Fruit fly (Drosophila melanogaster) whole organism, adult: ENCODE results near the gene CG9215.

ENCODE experiments used
- CG11617 ChIP-seq: fragments of 200-800 bp; sonication (Bioruptor generic); optimal IDR thresholded peaks from 2 replicates; lab custom pipeline; 2017; ENCODE audit warnings: mild to moderate bottlenecking, missing biosample characterization, missing genetic modification reagents, missing genetic modification characterization
- CG12768 ChIP-seq: fragments of 200-800 bp; sonication (Bioruptor generic); optimal IDR thresholded peaks from 2 replicates; lab custom pipeline; 2017; ENCODE audit warnings: missing biosample characterization, missing genetic modification characterization, mild to moderate bottlenecking, moderate library complexity, missing genetic modification reagents
- CG14711 ChIP-seq: fragments of 200-800 bp; sonication (Bioruptor generic); optimal IDR thresholded peaks from 2 replicates; lab custom pipeline; 2018; ENCODE audit warnings: missing biosample characterization, mild to moderate bottlenecking, missing genetic modification characterization, moderate library complexity
- CG1620 ChIP-seq: fragments of 200-800 bp; sonication (Bioruptor generic); optimal IDR thresholded peaks from 2 replicates; lab custom pipeline; 2016; ENCODE audit warnings: missing biosample characterization, missing genetic modification characterization
- CG33017 ChIP-seq: fragments of 200-800 bp; sonication (Bioruptor generic); optimal IDR thresholded peaks from 2 replicates; lab custom pipeline; 2018; ENCODE audit warnings: missing biosample characterization, mild to moderate bottlenecking, missing genetic modification characterization, moderate library complexity
- CG5204 ChIP-seq: fragments of 200-800 bp; sonication (Bioruptor generic); optimal IDR thresholded peaks from 2 replicates; lab custom pipeline; 2016; ENCODE audit warnings: missing biosample characterization, missing genetic modification characterization
- CG7045 ChIP-seq: fragments of 200-800 bp; sonication (Bioruptor generic); optimal IDR thresholded peaks from 2 replicates; lab custom pipeline; 2017; ENCODE audit warnings: missing biosample characterization, mild to moderate bottlenecking, missing genetic modification characterization
- CG7101 ChIP-seq: fragments of 200-800 bp; sonication (Bioruptor generic); optimal IDR thresholded peaks from 2 replicates; lab custom pipeline; 2018; ENCODE audit warnings: missing biosample characterization, mild to moderate bottlenecking, missing genetic modification characterization, moderate library complexity
- Clk ChIP-seq: fragments of 200-800 bp; sonication (Bioruptor generic); optimal IDR thresholded peaks from 2 replicates; lab custom pipeline; 2017; ENCODE audit warnings: missing biosample characterization, missing genetic modification characterization
- Crg-1 ChIP-seq: fragments of 200-800 bp; sonication (Bioruptor generic); optimal IDR thresholded peaks from 2 replicates; lab custom pipeline; 2016; ENCODE audit warnings: missing biosample characterization, missing genetic modification characterization
- Hr96 ChIP-seq: fragments of 200-800 bp; sonication (Bioruptor generic); optimal IDR thresholded peaks from 2 replicates; lab custom pipeline; 2016; ENCODE audit warnings: missing biosample characterization, missing genetic modification characterization
- Mnt ChIP-seq: fragments of 200-800 bp; sonication (Bioruptor generic); optimal IDR thresholded peaks from 2 replicates; lab custom pipeline; 2016; ENCODE audit warnings: missing biosample characterization, mild to moderate bottlenecking, missing genetic modification characterization
- bab1 ChIP-seq: fragments of 200-800 bp; sonication (Bioruptor generic); optimal IDR thresholded peaks from 3 replicates; lab custom pipeline; 2019; ENCODE audit warnings: missing biosample characterization, mild to moderate bottlenecking, missing genetic modification characterization, moderate library complexity
- cic ChIP-seq: fragments of 200-800 bp; sonication (Bioruptor generic); optimal IDR thresholded peaks from 2 replicates; lab custom pipeline; 2017; ENCODE audit warnings: missing biosample characterization, mild to moderate bottlenecking, missing genetic modification characterization, moderate library complexity
- cnc ChIP-seq, 2 experiments: fragments of >200 bp; optimal IDR thresholded peaks; 2 replicates each; lab custom pipeline; 2017
- kay ChIP-seq: fragments of 200-800 bp; sonication (Bioruptor generic); peaks from one replicate; lab custom pipeline; 2016; ENCODE audit warnings: missing biosample characterization, missing genetic modification characterization, borderline replicate concordance
- ovo ChIP-seq: fragments of 200-800 bp; sonication (Bioruptor generic); optimal IDR thresholded peaks from 2 replicates; lab custom pipeline; 2016; ENCODE audit warnings: missing biosample characterization, missing genetic modification characterization
- pad ChIP-seq: fragments of 200-800 bp; sonication (Bioruptor generic); optimal IDR thresholded peaks from 3 replicates; lab custom pipeline; 2017; ENCODE audit warnings: missing biosample characterization, missing genetic modification characterization, mild to moderate bottlenecking, moderate library complexity, missing genetic modification reagents
- tj ChIP-seq: fragments of 200-800 bp; sonication (Bioruptor generic); optimal IDR thresholded peaks from 3 replicates; lab custom pipeline; 2017; ENCODE audit warnings: missing biosample characterization, mild to moderate bottlenecking, missing genetic modification characterization, moderate library complexity
- toe ChIP-seq: fragments of 200-800 bp; sonication (Bioruptor generic); optimal IDR thresholded peaks from 2 replicates; lab custom pipeline; 2016; ENCODE audit warnings: missing biosample characterization, missing genetic modification characterization

Gene CG9215

DNA sequence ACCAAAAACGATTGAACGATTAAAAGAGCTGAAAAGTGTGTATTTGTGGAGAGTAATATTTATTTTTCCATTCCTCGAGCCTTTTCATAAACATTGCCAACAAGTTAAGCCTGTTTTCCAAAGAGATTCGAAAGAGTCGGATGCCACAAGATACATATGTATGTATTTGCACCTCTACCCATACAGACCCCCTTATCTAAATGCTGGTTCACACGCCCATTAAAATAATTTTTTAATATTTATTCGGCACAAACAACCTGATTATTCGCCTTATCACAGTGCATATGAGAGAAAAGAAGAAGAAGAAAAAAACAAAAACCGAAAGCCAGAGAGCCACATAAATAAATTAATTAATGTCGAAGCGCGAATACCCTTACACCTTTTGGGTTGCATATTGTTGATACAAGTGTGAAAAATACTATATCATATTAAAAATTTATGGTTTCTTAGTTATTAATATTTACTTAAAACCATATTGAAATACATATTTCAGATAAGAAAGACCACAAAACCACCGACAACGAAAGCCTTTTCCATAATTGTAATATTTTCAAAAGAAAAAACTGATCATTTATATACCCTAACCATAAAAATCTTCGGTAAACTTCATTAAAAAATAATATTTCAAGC is 14.2 kb downstream of the CG9215 start:
- TF ChIP-seq pad (GFP tag; lab: Kevin White, UChicago) (no peak), Mnt (GFP tag; lab: Kevin White, UChicago) (no peak), CG12768 (GFP tag; lab: Kevin White, UChicago) (no peak), CG7101 (peak; percentile 25), Crg-1 (GFP tag; lab: Kevin White, UChicago) (no peak), CG33017 (tag; lab: Kevin White, UChicago) (no peak), Hr96 (no peak), bab1 (peak; percentile 18), CG14711 (tag; lab: Kevin White, UChicago) (no peak), cnc (optimal IDR thresholded peaks at IDR 0.05; lab: Kevin White, UChicago) (no peak), CG7045 (GFP tag; lab: Kevin White, UChicago) (no peak), ovo (no peak), kay (no peak), tj (no peak)

DNA sequence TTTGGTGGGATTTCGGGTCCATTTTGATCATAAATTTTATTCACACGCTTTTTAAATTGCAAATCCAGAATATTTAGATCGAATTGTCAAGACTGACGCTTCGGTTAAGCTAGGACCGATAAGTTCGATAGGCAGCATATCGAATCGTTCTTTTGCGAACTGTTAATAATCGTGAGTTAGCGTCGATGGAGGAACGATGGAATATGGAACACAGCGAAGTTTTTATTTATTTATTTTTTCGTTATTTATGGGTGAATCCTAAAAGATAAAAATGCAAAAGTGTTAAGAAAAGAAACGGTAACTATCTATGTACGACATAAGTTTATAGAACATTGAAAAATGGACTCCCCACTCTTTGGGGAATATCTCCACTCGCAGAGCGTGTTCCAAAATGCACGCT is 26.7 kb downstream of the CG9215 start, which contains the start of gene CG42300:
TSS of gene CG42300 (minus strand) at position 101 of the 400 bp plus-strand sequence.
- TF ChIP-seq toe (GFP tag; lab: Kevin White, UChicago): no peak
- no peak for TF ChIP-seq kay
- TF ChIP-seq CG11617 (GFP tag; lab: Kevin White, UChicago): no peak
- no peak for TF ChIP-seq pad (GFP tag; lab: Kevin White, UChicago)
- no peak for TF ChIP-seq CG33017 (tag; lab: Kevin White, UChicago)
- TF ChIP-seq CG1620 (GFP tag; lab: Kevin White, UChicago): no peak
- TF ChIP-seq Hr96: no peak
- TF ChIP-seq tj: no peak
- TF ChIP-seq CG5204 (GFP tag; lab: Kevin White, UChicago): no peak
- no peak for TF ChIP-seq CG7045 (GFP tag; lab: Kevin White, UChicago)
- TF ChIP-seq cnc (optimal IDR thresholded peaks at IDR 0.05; lab: Kevin White, UChicago): no peak
- TF ChIP-seq Crg-1 (GFP tag; lab: Kevin White, UChicago): no peak
- TF ChIP-seq ovo: no peak
- no peak for TF ChIP-seq bab1
- TF ChIP-seq Clk (GFP tag; lab: Kevin White, UChicago): no peak
- TF ChIP-seq CG14711 (tag; lab: Kevin White, UChicago): no peak

DNA sequence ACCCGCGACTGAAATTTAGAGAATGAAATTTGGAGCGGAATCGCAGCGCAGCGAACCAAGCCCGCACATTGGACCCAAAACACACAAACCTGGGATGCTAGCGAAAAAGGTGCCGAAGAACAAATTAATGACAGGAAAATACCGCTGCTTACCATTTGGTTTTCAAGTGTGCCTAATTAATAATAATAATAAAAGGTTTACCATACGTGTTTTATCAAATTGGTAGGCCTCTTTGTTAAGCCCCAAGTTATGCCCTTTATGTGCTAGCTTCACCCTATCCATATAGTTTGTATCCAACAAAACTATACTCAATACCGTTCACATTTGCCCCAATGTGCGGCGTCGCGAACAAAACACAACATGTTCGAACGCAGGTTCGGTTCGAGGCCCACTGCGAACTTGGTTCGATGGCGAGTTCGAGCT is 28.4 kb downstream of the CG9215 start, which contains the start of gene Ac13E:
TSS of gene Ac13E (minus strand) at position 23 of the 423 bp plus-strand sequence.
- TF ChIP-seq CG12768 (GFP tag; lab: Kevin White, UChicago) (peak; percentile 86), pad (GFP tag; lab: Kevin White, UChicago) (peak; percentile 79), cic (GFP tag; lab: Kevin White, UChicago) (peak; percentile 49), CG1620 (GFP tag; lab: Kevin White, UChicago) (peak; percentile 84), CG33017 (tag; lab: Kevin White, UChicago) (peak; percentile 81), Mnt (GFP tag; lab: Kevin White, UChicago) (peak; percentile 83), CG5204 (GFP tag; lab: Kevin White, UChicago) (peak; percentile 82), kay (peak; percentile 64), cnc (optimal IDR thresholded peaks at IDR 0.05; lab: Kevin White, UChicago) (no peak), Clk (GFP tag; lab: Kevin White, UChicago) (peak; percentile 42), Hr96 (peak; percentile 86), Crg-1 (GFP tag; lab: Kevin White, UChicago) (peak; percentile 80), CG7045 (GFP tag; lab: Kevin White, UChicago) (peak; percentile 80), ovo (peak; percentile 66), bab1 (peak; percentile 91), CG7101 (peak; percentile 91), CG14711 (tag; lab: Kevin White, UChicago) (peak; percentile 79), toe (GFP tag; lab: Kevin White, UChicago) (peak; percentile 84), CG11617 (GFP tag; lab: Kevin White, UChicago) (peak; percentile 92), tj (peak; percentile 71)

DNA sequence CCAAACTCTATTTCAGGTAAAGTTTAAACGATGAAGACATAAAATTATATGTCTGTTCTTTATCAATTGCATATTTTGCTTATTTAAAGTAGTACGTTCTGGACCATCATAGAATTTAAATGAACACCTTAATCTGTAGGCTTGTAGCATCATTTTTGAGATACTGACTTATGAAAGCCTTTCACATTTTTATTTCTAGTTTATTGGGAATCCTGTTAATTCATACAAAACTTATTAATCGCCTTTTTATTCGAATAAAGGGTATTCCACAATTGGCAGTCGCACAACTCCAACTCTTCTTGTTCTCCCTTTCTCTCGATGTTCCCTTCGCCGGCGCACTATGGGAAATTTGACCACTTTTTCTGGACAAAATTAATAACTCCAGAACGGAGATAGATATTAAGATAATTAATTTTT is 30.2 kb downstream of the CG9215 start:
- TF ChIP-seq cnc (optimal IDR thresholded peaks at IDR 0.05; lab: Kevin White, UChicago): no peak
- TF ChIP-seq bab1: peak; percentile 17

DNA sequence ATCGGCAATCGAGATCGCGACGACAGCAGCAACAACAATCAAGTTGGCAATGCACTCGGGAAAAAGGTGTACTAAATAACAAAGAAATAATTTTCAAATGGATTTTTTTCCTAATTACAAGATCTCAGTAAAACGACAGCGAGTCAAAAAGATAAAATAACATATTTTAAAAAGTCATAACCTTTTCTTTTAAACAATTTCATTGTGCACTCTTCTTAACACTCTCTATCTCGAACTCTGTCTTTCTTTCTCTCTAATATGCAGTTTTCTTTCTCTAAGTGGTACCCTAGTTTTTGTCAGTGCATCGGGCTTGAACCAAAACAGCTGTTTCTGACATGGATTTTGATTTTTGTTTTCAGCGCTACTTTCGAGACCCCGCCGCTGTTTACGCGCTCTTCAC is 33.6 kb downstream of the CG9215 start:
- TF ChIP-seq CG1620 (GFP tag; lab: Kevin White, UChicago) (no peak), CG7101 (no peak), kay (no peak), pad (GFP tag; lab: Kevin White, UChicago) (no peak), CG11617 (GFP tag; lab: Kevin White, UChicago) (no peak), CG14711 (tag; lab: Kevin White, UChicago) (no peak), cnc (optimal IDR thresholded peaks at IDR 0.05; lab: Kevin White, UChicago) (no peak)

DNA sequence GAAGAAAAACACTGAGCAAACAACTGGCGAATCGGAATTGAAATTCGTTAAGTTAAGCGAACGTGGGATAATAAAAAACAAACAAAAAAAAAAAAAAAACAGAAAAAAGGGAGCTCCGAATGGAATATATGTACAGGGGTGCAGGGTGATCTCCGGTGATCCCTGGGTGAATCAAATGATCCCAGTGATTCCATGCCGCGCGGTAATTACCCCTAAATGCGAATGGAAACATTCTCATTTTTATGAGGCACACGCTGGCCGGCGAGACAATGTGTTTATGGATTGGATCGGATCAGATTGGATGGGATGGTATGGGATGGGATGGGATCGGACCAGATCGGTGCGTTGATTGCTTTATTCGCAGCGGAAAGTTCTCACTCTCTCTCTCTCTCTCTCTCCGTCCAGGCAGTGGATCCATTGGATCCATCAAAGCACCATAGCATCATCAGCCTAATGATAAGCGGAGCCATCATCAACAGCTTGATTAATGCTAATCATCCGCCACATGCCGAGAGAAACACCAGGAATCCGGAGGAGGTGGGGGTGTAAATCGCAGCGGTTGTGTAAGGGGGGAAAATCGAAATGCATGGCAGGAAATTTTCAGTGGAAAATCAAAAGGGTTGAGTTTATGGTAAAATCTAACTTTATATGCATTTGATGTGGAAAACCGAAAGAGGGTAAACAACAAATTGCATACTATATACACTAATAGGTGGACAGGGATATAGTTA is 37.0 kb downstream of the CG9215 start:
- TF ChIP-seq CG7101: no peak
- no peak for TF ChIP-seq toe (GFP tag; lab: Kevin White, UChicago)
- no peak for TF ChIP-seq CG7045 (GFP tag; lab: Kevin White, UChicago)
- no peak for TF ChIP-seq CG1620 (GFP tag; lab: Kevin White, UChicago)
- no peak for TF ChIP-seq pad (GFP tag; lab: Kevin White, UChicago)
- no peak for TF ChIP-seq bab1
- TF ChIP-seq CG33017 (tag; lab: Kevin White, UChicago): no peak
- TF ChIP-seq ovo: no peak
- no peak for TF ChIP-seq cnc (optimal IDR thresholded peaks at IDR 0.05; lab: Kevin White, UChicago)
- TF ChIP-seq Hr96: no peak
- TF ChIP-seq Mnt (GFP tag; lab: Kevin White, UChicago): no peak
- no peak for TF ChIP-seq cic (GFP tag; lab: Kevin White, UChicago)
- TF ChIP-seq CG14711 (tag; lab: Kevin White, UChicago): no peak
- no peak for TF ChIP-seq kay
- TF ChIP-seq tj: no peak
- no peak for TF ChIP-seq CG5204 (GFP tag; lab: Kevin White, UChicago)
- no peak for TF ChIP-seq Clk (GFP tag; lab: Kevin White, UChicago)
- TF ChIP-seq Crg-1 (GFP tag; lab: Kevin White, UChicago): no peak
- TF ChIP-seq CG11617 (GFP tag; lab: Kevin White, UChicago): no peak
- TF ChIP-seq CG12768 (GFP tag; lab: Kevin White, UChicago): no peak
